Fruit fly (Drosophila melanogaster) whole organism, embryonic: Measurements from ENCODE around the gene corto.

Experiments
- Blimp-1 ChIP-seq: fragments of 200-800 bp; sonication (Bioruptor generic); optimal IDR thresholded peaks from 3 replicates; lab custom pipeline; 2018; ENCODE audit warnings: missing biosample characterization, missing genetic modification characterization, mild to moderate bottlenecking, moderate library complexity, missing genetic modification reagents
- Med ChIP-seq: fragments of 200-800 bp; sonication (Bioruptor generic); peaks from one replicate; lab custom pipeline; 2016; ENCODE audit warnings: missing biosample characterization, missing genetic modification characterization, mild to moderate bottlenecking, inconsistent platforms, moderate library complexity
- chinmo ChIP-seq: fragments of 200-800 bp; sonication (Bioruptor generic); IDR thresholded peaks from 4 replicates; pipeline ENCODE4 v1.3.6; 2022; ENCODE audit warnings: missing biosample characterization, missing genetic modification characterization; ENCODE audit not compliant: partially characterized antibody
- crol ChIP-seq: fragments of 200-800 bp; sonication (Bioruptor generic); IDR thresholded peaks from 2 replicates; pipeline ENCODE4 v1.3.6; 2022; ENCODE audit warnings: missing biosample characterization, missing genetic modification characterization
- tup ChIP-seq: fragments of 200-800 bp; sonication (Bioruptor generic); optimal IDR thresholded peaks from 2 replicates; lab custom pipeline; 2016; ENCODE audit warnings: missing biosample characterization, mild to moderate bottlenecking, missing genetic modification characterization, moderate library complexity

corto gene

DNA sequence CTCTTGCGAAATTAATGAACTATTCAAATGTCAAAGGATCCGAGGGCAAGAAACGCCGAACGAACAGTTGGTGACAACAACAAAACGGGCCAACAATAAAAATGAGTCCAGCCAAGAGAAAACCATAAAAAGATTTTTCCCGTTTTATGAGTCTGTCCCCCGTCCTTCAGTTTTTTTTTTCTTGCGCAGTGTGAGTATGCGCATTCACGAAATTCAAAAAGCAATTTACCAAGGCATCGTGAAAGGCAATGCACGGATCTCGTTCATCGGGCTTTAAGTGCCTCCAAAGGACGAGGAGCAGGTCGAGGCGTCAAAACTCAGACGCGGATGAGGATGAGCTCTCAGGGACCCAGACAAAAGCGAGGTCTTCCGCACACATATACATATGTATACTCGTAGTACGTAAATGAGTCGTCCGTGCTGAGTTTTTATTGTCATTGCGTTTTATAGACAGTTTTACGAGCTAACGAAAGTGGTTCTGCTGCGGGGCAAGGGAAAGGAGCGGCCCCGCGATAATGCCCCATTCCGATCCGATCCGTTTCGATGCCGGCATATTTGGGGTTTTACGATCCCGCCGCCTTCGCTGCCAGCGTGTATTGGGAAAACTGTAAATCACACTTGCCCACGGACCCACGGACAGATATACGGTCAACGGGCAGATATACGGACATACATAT is 58.7 kb downstream of the corto start (continued):
- TF ChIP-seq Med (GFP tag; lab: Kevin White, UChicago) (peak; percentile 74), Blimp-1 (GFP tag; lab: Kevin White, UChicago) (peak; percentile 87), crol (GFP tag; lab: Robert Waterston, UW) (peak; percentile 68), tup (GFP tag; lab: Kevin White, UChicago) (no peak), chinmo (GFP tag; lab: Robert Waterston, UW) (0 out of 4 replicates have a peak, but pooled peaks have one; percentile 35)
